Fruit fly (Drosophila melanogaster): ENCODE results near the gene Ccp84Ab.

Ccp84Ab gene

DNA sequence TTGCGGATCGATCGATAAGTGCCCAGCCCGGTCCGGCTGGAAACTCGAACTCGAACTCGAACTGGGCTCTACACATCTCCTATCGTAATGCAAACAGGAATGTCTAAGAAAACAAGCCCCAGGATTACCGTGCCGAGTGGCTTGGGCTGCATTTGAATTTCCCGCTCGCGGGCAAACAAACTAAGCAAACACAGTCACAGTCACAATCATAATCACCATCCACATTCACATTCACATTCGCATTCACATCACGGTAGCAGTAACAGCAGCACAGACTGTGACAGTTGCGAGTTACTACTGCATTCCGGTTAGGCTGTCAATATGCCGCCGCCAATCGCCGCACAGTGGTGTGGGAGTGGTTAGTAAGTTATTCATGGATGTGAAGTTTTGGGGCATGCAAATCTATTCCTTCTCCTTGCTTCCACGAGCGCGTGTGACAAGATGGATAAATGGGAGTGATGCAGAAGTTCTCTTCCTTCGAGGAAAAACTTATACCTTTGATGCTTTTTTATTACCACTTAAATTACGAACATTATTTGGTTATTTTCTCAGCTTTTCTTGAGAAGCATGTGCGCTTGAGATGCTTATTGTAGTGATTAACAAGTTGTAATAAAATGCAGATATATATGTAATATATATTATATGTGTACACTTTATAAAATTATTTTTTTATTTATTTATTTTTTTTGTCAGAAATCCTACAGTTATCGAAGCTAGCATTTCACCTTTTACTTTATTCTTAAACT, 38.1 kb downstream of the Ccp84Ab start (continued):
- TF ChIP-seq CG11398 (GFP tag; optimal IDR thresholded peaks at IDR 0.05), result no peak
- 0 out of 2 replicates have a peak, but pooled peaks have one; percentile 51 for TF ChIP-seq chm (GFP tag; IDR thresholded peaks at IDR 0.05)
- no peak for TF ChIP-seq CG13894 (tag; optimal IDR thresholded peaks at IDR 0.05)
- TF ChIP-seq vfl (GFP tag; optimal IDR thresholded peaks at IDR 0.05), result no peak
- TF ChIP-seq ap (GFP tag; IDR thresholded peaks at IDR 0.05), result no peak
- peak; percentile 12 for TF ChIP-seq CG17912 (GFP tag; optimal IDR thresholded peaks at IDR 0.05)
- TF ChIP-seq Awh (GFP tag; IDR thresholded peaks at IDR 0.05), result no peak
- TF ChIP-seq wek (GFP tag; optimal IDR thresholded peaks at IDR 0.05), result peak; percentile 18
- TF ChIP-seq Dp (GFP tag; optimal IDR thresholded peaks at IDR 0.05), result peak; percentile 41
- TF ChIP-seq CG11504 (tag; optimal IDR thresholded peaks at IDR 0.05), result peak; percentile 49
- TF ChIP-seq CG17361 (GFP tag; IDR thresholded peaks at IDR 0.05), result peak; percentile 75
- TF ChIP-seq CG11696 (GFP tag; IDR thresholded peaks at IDR 0.05), result 0 out of 2 replicates have a peak, but pooled peaks have one; percentile 33
- no peak for TF ChIP-seq hth (optimal IDR thresholded peaks at IDR 0.05)
- peak; percentile 3 for TF ChIP-seq stwl (tag; optimal IDR thresholded peaks at IDR 0.05)
- TF ChIP-seq CG18262 (tag; optimal IDR thresholded peaks at IDR 0.05), result peak; percentile 61
- TF ChIP-seq E2f2 (GFP tag; IDR thresholded peaks at IDR 0.05), result peak; percentile 66
- TF ChIP-seq pho (GFP tag; optimal IDR thresholded peaks at IDR 0.05), result no peak
- no peak for TF ChIP-seq CG32532 (GFP tag; IDR thresholded peaks at IDR 0.05)
- TF ChIP-seq az2 (GFP tag; optimal IDR thresholded peaks at IDR 0.05), result peak; percentile 17
- peak; percentile 3 for TF ChIP-seq pnt (GFP tag; optimal IDR thresholded peaks at IDR 0.05)
- no peak for TF ChIP-seq slou (GFP tag; optimal IDR thresholded peaks at IDR 0.05)
- TF ChIP-seq nerfin-2 (GFP tag; IDR thresholded peaks at IDR 0.05; ENCODE audit: partially characterized antibody), result no peak
- peak; percentile 21; the same call in 1 of the 2 replicates for TF ChIP-seq onecut (GFP tag; IDR thresholded peaks at IDR 0.05)
- no peak for TF ChIP-seq D19B (GFP tag; optimal IDR thresholded peaks at IDR 0.05)
- TF ChIP-seq Fer3 (tag; optimal IDR thresholded peaks at IDR 0.05), result no peak
- TF ChIP-seq scrt (GFP tag; optimal IDR thresholded peaks at IDR 0.05), result no peak
- peak; percentile 25 for TF ChIP-seq phol (tag; optimal IDR thresholded peaks at IDR 0.05)
- no peak for TF ChIP-seq dmrt11E (tag; optimal IDR thresholded peaks at IDR 0.05)
- peak; percentile 51 for TF ChIP-seq nmo (GFP tag; optimal IDR thresholded peaks at IDR 0.05)
- TF ChIP-seq CG6254 (GFP tag; optimal IDR thresholded peaks at IDR 0.05), result no peak
- no peak for TF ChIP-seq Nf-YC (tag; optimal IDR thresholded peaks at IDR 0.05)
- no peak for TF ChIP-seq Dek (tag; optimal IDR thresholded peaks at IDR 0.05)
- TF ChIP-seq CG6272 (GFP tag; IDR thresholded peaks at IDR 0.05), result 0 out of 2 replicates have a peak, but pooled peaks have one; percentile 5
- TF ChIP-seq CG17802 (tag; optimal IDR thresholded peaks at IDR 0.05), result no peak
- TF ChIP-seq crc (GFP tag; optimal IDR thresholded peaks at IDR 0.05), result no peak
- TF ChIP-seq Hr39 (optimal IDR thresholded peaks at IDR 0.05), result no peak
- TF ChIP-seq CG15696 (tag; optimal IDR thresholded peaks at IDR 0.05), result peak; percentile 78
- no peak for TF ChIP-seq en (GFP tag; optimal IDR thresholded peaks at IDR 0.05)
- no peak for TF ChIP-seq mld (GFP tag; IDR thresholded peaks at IDR 0.05; ENCODE audit: partially characterized antibody)
- no peak for TF ChIP-seq eyg (GFP tag; optimal IDR thresholded peaks at IDR 0.05)
- peak; percentile 14 for TF ChIP-seq CG2712 (tag; optimal IDR thresholded peaks at IDR 0.05)
- TF ChIP-seq nom (GFP tag; optimal IDR thresholded peaks at IDR 0.05), result no peak
- no peak for TF ChIP-seq kay (GFP tag; optimal IDR thresholded peaks at IDR 0.05)
- TF ChIP-seq Stat92E (GFP tag; optimal IDR thresholded peaks at IDR 0.05), result no peak
- 0 out of 3 replicates have a peak, but pooled peaks have one; percentile 24 for TF ChIP-seq z (GFP tag; IDR thresholded peaks at IDR 0.05)
- TF ChIP-seq knrl (GFP tag; IDR thresholded peaks at IDR 0.05; ENCODE audit: partially characterized antibody), result 0 out of 3 replicates have a peak, but pooled peaks have one; percentile 13
- no peak for TF ChIP-seq CG12659 (GFP tag; optimal IDR thresholded peaks at IDR 0.05)
- TF ChIP-seq CG10959 (GFP tag; IDR thresholded peaks at IDR 0.05), result 0 out of 2 replicates have a peak, but pooled peaks have one; percentile 42
- TF ChIP-seq CG6683 (GFP tag; optimal IDR thresholded peaks at IDR 0.05), result no peak

Measured in whole organism, embryonic.